Fruit fly (Drosophila melanogaster) whole organism, embryonic: ENCODE measurements around the gene CG5973.

ENCODE experiments used
- C15 ChIP-seq: fragments of 200-800 bp; sonication (Bioruptor generic); IDR thresholded peaks from 3 replicates; pipeline ENCODE4 v1.3.6; 2022; ENCODE audit warnings: missing biosample characterization, missing genetic modification characterization
- CG12659 ChIP-seq: fragments of 200-800 bp; sonication (Bioruptor generic); optimal IDR thresholded peaks from 3 replicates; lab custom pipeline; 2017; ENCODE audit warnings: mild to moderate bottlenecking, missing biosample characterization, missing genetic modification reagents, missing genetic modification characterization
- CG14050 ChIP-seq: fragments of 200-800 bp; sonication (Bioruptor generic); IDR thresholded peaks from 3 replicates; pipeline ENCODE4 v1.3.6; 2022; ENCODE audit warnings: missing biosample characterization, missing genetic modification characterization
- CG15011 ChIP-seq: fragments of 200-800 bp; sonication (Bioruptor generic); optimal IDR thresholded peaks from 3 replicates; lab custom pipeline; 2018; ENCODE audit warnings: missing biosample characterization, mild to moderate bottlenecking, missing genetic modification characterization
- CG15269 ChIP-seq: fragments of 200-800 bp; sonication (Bioruptor generic); optimal IDR thresholded peaks from 2 replicates; lab custom pipeline; 2018; ENCODE audit warnings: missing biosample characterization, mild to moderate bottlenecking, missing genetic modification characterization, moderate library complexity
- CG16779 ChIP-seq: fragments of 200-800 bp; sonication (Bioruptor generic); IDR thresholded peaks from 2 replicates; pipeline ENCODE4 v1.3.6; 2022; ENCODE audit warnings: missing biosample characterization, missing genetic modification characterization
- CG17912 ChIP-seq: fragments of 200-800 bp; sonication (Bioruptor generic); optimal IDR thresholded peaks from 2 replicates; lab custom pipeline; 2018; ENCODE audit warnings: missing biosample characterization, mild to moderate bottlenecking, missing genetic modification characterization
- CG18619 ChIP-seq: fragments of 200-800 bp; sonication (Bioruptor generic); optimal IDR thresholded peaks from 3 replicates; lab custom pipeline; 2017; ENCODE audit warnings: missing biosample characterization, mild to moderate bottlenecking, missing genetic modification characterization
- CG31224 ChIP-seq: fragments of 200-800 bp; sonication (Bioruptor generic); IDR thresholded peaks from 2 replicates; pipeline ENCODE4 v1.3.6; 2022; ENCODE audit warnings: missing biosample characterization, missing genetic modification characterization
- CG43689 ChIP-seq: fragments of 200-800 bp; sonication (Bioruptor generic); IDR thresholded peaks from 2 replicates; pipeline ENCODE4 v1.3.6; 2022; ENCODE audit warnings: missing biosample characterization, missing genetic modification characterization
- CG5245 ChIP-seq: fragments of 200-800 bp; sonication (Bioruptor generic); optimal IDR thresholded peaks from 3 replicates; lab custom pipeline; 2016; ENCODE audit warnings: missing biosample characterization, missing genetic modification characterization
- CG6272 ChIP-seq: fragments of 200-800 bp; sonication (Bioruptor generic); IDR thresholded peaks from 2 replicates; pipeline ENCODE4 v1.3.6; 2022; ENCODE audit warnings: missing biosample characterization, missing genetic modification characterization
- CG6683 ChIP-seq: fragments of 200-800 bp; sonication (Bioruptor generic); optimal IDR thresholded peaks from 2 replicates; lab custom pipeline; 2017; ENCODE audit warnings: missing biosample characterization, mild to moderate bottlenecking, missing genetic modification characterization, missing genetic modification reagents
- CG6813 ChIP-seq: fragments of 200-800 bp; sonication (Bioruptor generic); optimal IDR thresholded peaks from 2 replicates; lab custom pipeline; 2017; ENCODE audit warnings: missing biosample characterization, missing genetic modification characterization, mild to moderate bottlenecking, moderate library complexity, missing genetic modification reagents
- CG7556 ChIP-seq: fragments of 200-800 bp; sonication (Bioruptor generic); optimal IDR thresholded peaks from 2 replicates; lab custom pipeline; 2017; ENCODE audit warnings: missing biosample characterization, mild to moderate bottlenecking, missing genetic modification characterization
- CG7839 ChIP-seq: fragments of 200-800 bp; sonication (Bioruptor generic); optimal IDR thresholded peaks from 3 replicates; lab custom pipeline; 2018; ENCODE audit warnings: missing biosample characterization, mild to moderate bottlenecking, missing genetic modification characterization, moderate library complexity
- CG7987 ChIP-seq: fragments of 200-800 bp; sonication (Bioruptor generic); optimal IDR thresholded peaks from 2 replicates; lab custom pipeline; 2018; ENCODE audit warnings: missing biosample characterization, mild to moderate bottlenecking, missing genetic modification characterization, moderate library complexity
- CG9609 ChIP-seq: fragments of 200-800 bp; sonication (Bioruptor generic); optimal IDR thresholded peaks from 3 replicates; lab custom pipeline; 2016; ENCODE audit warnings: missing biosample characterization, missing genetic modification characterization
- CG9727 ChIP-seq: fragments of 200-800 bp; sonication (Bioruptor generic); optimal IDR thresholded peaks from 3 replicates; lab custom pipeline; 2017; ENCODE audit warnings: missing biosample characterization, mild to moderate bottlenecking, missing genetic modification characterization
- Dfd ChIP-seq, 2 experiments: fragments of >200 bp; optimal IDR thresholded peaks; 2 replicates each; lab custom pipeline; 2017; ENCODE audit warnings: missing biosample characterization in 2 of 2, missing genetic modification characterization in 2 of 2
- Eip74EF ChIP-seq, 2 experiments: fragments of 200-800 bp in 1 of 2; fragments of >200 bp in 1 of 2; sonication (Bioruptor generic) in 1 of 2; optimal IDR thresholded peaks; 2 replicates each; lab custom pipeline; 2017 to 2019; ENCODE audit warnings: missing biosample characterization in 2 of 2, missing genetic modification characterization in 2 of 2, mild to moderate bottlenecking in 1 of 2, moderate library complexity in 1 of 2
- Gug ChIP-seq: fragments of 200-800 bp; sonication (Bioruptor generic); IDR thresholded peaks from 4 replicates; pipeline ENCODE4 v1.3.6; 2022; ENCODE audit warnings: missing biosample characterization, missing genetic modification characterization
- HmgD ChIP-seq: fragments of 200-800 bp; sonication (Bioruptor generic); optimal IDR thresholded peaks from 3 replicates; lab custom pipeline; 2016; ENCODE audit warnings: missing biosample characterization, missing genetic modification characterization
- MESR4 ChIP-seq: fragments of 200-800 bp; sonication (Bioruptor generic); optimal IDR thresholded peaks from 2 replicates; lab custom pipeline; 2018; ENCODE audit warnings: missing biosample characterization, mild to moderate bottlenecking, missing genetic modification characterization, moderate library complexity
- bab2 ChIP-seq: fragments of 200-800 bp; sonication (Bioruptor generic); optimal IDR thresholded peaks from 2 replicates; lab custom pipeline; 2016; ENCODE audit warnings: missing biosample characterization, missing genetic modification characterization
- bcd ChIP-seq: fragments of 200-800 bp; sonication (Bioruptor generic); optimal IDR thresholded peaks from 2 replicates; lab custom pipeline; 2017; ENCODE audit warnings: missing biosample characterization, mild to moderate bottlenecking, missing genetic modification characterization
- br ChIP-seq: fragments of >200 bp; optimal IDR thresholded peaks from 2 replicates; lab custom pipeline; 2017
- cas ChIP-seq: fragments of 200-800 bp; sonication (Bioruptor generic); IDR thresholded peaks from 2 replicates; pipeline ENCODE4 v1.3.6; 2022; ENCODE audit warnings: missing biosample characterization, missing genetic modification characterization
- crp ChIP-seq, 2 experiments: fragments of 200-800 bp; sonication (Bioruptor generic); optimal IDR thresholded peaks; 2 replicates in 1 of 2; 3 replicates in 1 of 2; lab custom pipeline; 2017; ENCODE audit warnings: missing biosample characterization in 2 of 2, missing genetic modification characterization in 2 of 2, mild to moderate bottlenecking in 1 of 2, moderate library complexity in 1 of 2
- da ChIP-seq: fragments of 200-800 bp; sonication (Bioruptor generic); optimal IDR thresholded peaks from 2 replicates; lab custom pipeline; 2016; ENCODE audit warnings: missing biosample characterization, missing genetic modification characterization
- dan ChIP-seq: fragments of 200-800 bp; sonication (Bioruptor generic); IDR thresholded peaks from 2 replicates; pipeline ENCODE4 v1.3.6; 2022; ENCODE audit warnings: missing biosample characterization, missing genetic modification characterization
- dimm ChIP-seq: fragments of 200-800 bp; sonication (Bioruptor generic); IDR thresholded peaks from 2 replicates; pipeline ENCODE4 v1.3.6; 2022; ENCODE audit warnings: missing biosample characterization, missing genetic modification characterization
- dmrt99B ChIP-seq: fragments of 200-800 bp; sonication (Bioruptor generic); optimal IDR thresholded peaks from 2 replicates; lab custom pipeline; 2018; ENCODE audit warnings: missing biosample characterization, mild to moderate bottlenecking, missing genetic modification characterization, moderate library complexity
- esg ChIP-seq: fragments of 200-800 bp; sonication (Bioruptor generic); conservative IDR thresholded peaks from 2 replicates; pipeline ENCODE4 v1.3.6; 2022; ENCODE audit warnings: missing biosample characterization, missing genetic modification characterization
- gem ChIP-seq: fragments of 200-800 bp; sonication (Bioruptor generic); optimal IDR thresholded peaks from 2 replicates; lab custom pipeline; 2019; ENCODE audit warnings: missing biosample characterization, mild to moderate bottlenecking, missing genetic modification characterization, moderate library complexity
- grn ChIP-seq: fragments of 200-800 bp; sonication (Bioruptor generic); optimal IDR thresholded peaks from 3 replicates; lab custom pipeline; 2017; ENCODE audit warnings: missing biosample characterization, missing genetic modification characterization
- hbn ChIP-seq: fragments of 200-800 bp; sonication (Bioruptor generic); IDR thresholded peaks from 2 replicates; pipeline ENCODE4 v1.3.6; 2022; ENCODE audit warnings: missing biosample characterization, missing genetic modification characterization; ENCODE audit not compliant: partially characterized antibody
- inv ChIP-seq: fragments of 200-800 bp; sonication (Bioruptor generic); IDR thresholded peaks from 2 replicates; pipeline ENCODE4 v1.3.6; 2022; ENCODE audit warnings: missing biosample characterization, missing genetic modification characterization; ENCODE audit not compliant: partially characterized antibody
- klu ChIP-seq: fragments of 200-800 bp; sonication (Bioruptor generic); IDR thresholded peaks from 2 replicates; pipeline ENCODE4 v1.3.6; 2022; ENCODE audit warnings: missing biosample characterization, missing genetic modification characterization
- mirr ChIP-seq: fragments of 200-800 bp; sonication (Bioruptor generic); optimal IDR thresholded peaks from 3 replicates; lab custom pipeline; 2018; ENCODE audit warnings: missing biosample characterization, mild to moderate bottlenecking, missing genetic modification characterization
- nau ChIP-seq: fragments of 200-800 bp; sonication (Bioruptor generic); optimal IDR thresholded peaks from 3 replicates; lab custom pipeline; 2017; ENCODE audit warnings: missing biosample characterization, mild to moderate bottlenecking, missing genetic modification characterization, missing genetic modification reagents
- oc ChIP-seq: fragments of 200-800 bp; sonication (Bioruptor generic); optimal IDR thresholded peaks from 2 replicates; lab custom pipeline; 2018; ENCODE audit warnings: missing biosample characterization, mild to moderate bottlenecking, missing genetic modification characterization, moderate library complexity
- p53 ChIP-seq: fragments of 200-800 bp; sonication (Bioruptor generic); optimal IDR thresholded peaks from 2 replicates; lab custom pipeline; 2016; ENCODE audit warnings: missing biosample characterization, missing genetic modification characterization
- pnt ChIP-seq: fragments of 200-800 bp; sonication (Bioruptor generic); optimal IDR thresholded peaks from 3 replicates; lab custom pipeline; 2016; ENCODE audit warnings: missing biosample characterization, missing genetic modification characterization
- sd ChIP-seq: fragments of 200-800 bp; sonication (Bioruptor generic); optimal IDR thresholded peaks from 3 replicates; lab custom pipeline; 2018; ENCODE audit warnings: missing biosample characterization, mild to moderate bottlenecking, missing genetic modification characterization, moderate library complexity
- sim ChIP-seq: fragments of 200-800 bp; sonication (Bioruptor generic); IDR thresholded peaks from 2 replicates; pipeline ENCODE4 v1.3.6; 2022; ENCODE audit warnings: missing biosample characterization, missing genetic modification characterization
- sug ChIP-seq: fragments of 200-800 bp; optimal IDR thresholded peaks from 2 replicates; lab custom pipeline; 2019; ENCODE audit warnings: missing biosample characterization, mild to moderate bottlenecking, missing genetic modification characterization, moderate library complexity
- ttk ChIP-seq: fragments of 200-800 bp; sonication (Bioruptor generic); IDR thresholded peaks from 2 replicates; pipeline ENCODE4 v2.1.2; 2022; ENCODE audit warnings: missing biosample characterization, missing genetic modification characterization
- wek ChIP-seq: fragments of 200-800 bp; sonication (Bioruptor generic); optimal IDR thresholded peaks from 3 replicates; lab custom pipeline; 2018; ENCODE audit warnings: missing biosample characterization, mild to moderate bottlenecking, missing genetic modification characterization, moderate library complexity
- wor ChIP-seq: fragments of 200-800 bp; sonication (Bioruptor generic); IDR thresholded peaks from 2 replicates; pipeline ENCODE4 v1.3.6; 2022; ENCODE audit warnings: missing biosample characterization, missing genetic modification characterization

Gene CG5973

DNA sequence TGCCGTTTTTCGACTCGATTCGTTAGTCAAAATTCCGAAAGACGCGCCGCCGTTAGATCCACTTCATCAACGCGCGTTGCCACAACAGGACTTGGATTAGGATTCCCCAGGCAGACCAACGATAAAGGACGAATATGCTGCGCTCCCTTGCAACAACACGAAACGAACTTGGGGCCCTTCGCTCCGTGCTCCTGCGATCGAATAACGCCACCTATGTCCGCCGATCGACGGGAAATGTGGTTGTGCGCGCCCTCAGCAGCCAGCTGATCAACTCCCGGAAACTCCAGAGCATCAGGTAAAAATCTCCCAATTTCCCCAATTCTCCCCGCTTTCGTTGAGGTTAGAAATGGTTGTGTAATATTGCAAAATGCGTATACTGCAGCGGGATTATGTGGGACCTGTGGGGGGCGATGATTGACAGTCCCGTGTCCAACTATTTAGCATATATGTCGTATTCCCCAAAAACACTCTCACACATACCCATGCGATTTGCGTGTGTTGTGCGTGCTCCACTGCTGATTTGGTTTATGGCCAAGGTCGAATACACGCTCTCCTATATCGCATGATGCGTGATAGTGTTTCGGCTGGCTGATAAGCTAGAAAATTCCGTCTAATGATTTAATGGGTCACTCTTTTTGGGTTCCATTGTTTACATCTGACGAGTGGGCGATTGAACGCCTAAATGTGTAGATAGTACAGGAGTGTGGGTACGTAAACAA, 10.1 kb upstream of the CG5973 start (continued):
- TF ChIP-seq CG15269 (tag; lab: Kevin White, UChicago) (no peak), inv (GFP tag; lab: Robert Waterston, UW) (peak; percentile 7; the same call in 1 of the 2 replicates), CG6813 (peak; percentile 59), Dfd (GFP tag; optimal IDR thresholded peaks at IDR 0.05; lab: Kevin White, UChicago) (no peak), Eip74EF (GFP tag; optimal IDR thresholded peaks at IDR 0.05; lab: Kevin White, UChicago) (peak in 1 of 2 experiments; percentile 9), dimm (GFP tag; lab: Robert Waterston, UW) (no peak), CG7556 (no peak), CG6272 (no peak), pnt (GFP tag; lab: Kevin White, UChicago) (no peak), C15 (GFP tag; lab: Robert Waterston, UW) (no peak), CG18619 (GFP tag; lab: Kevin White, UChicago) (no peak), Gug (GFP tag; lab: Robert Waterston, UW) (no peak), da (GFP tag; lab: Kevin White, UChicago) (no peak), CG15011 (GFP tag; lab: Kevin White, UChicago) (no peak), sim (no peak), hbn (GFP tag; lab: Robert Waterston, UW) (no peak), cas (no peak), dmrt99B (tag; lab: Kevin White, UChicago) (no peak), nau (GFP tag; lab: Kevin White, UChicago) (no peak), CG31224 (no peak), CG5245 (GFP tag; lab: Kevin White, UChicago) (no peak), CG7839 (tag; lab: Kevin White, UChicago) (no peak), MESR4 (peak; percentile 65), CG9727 (no peak), sug (tag; lab: Kevin White, UChicago) (peak; percentile 65), CG16779 (GFP tag; lab: Robert Waterston, UW) (no peak), esg (no peak), grn (peak; percentile 45), klu (GFP tag; lab: Robert Waterston, UW) (no peak), ttk (GFP tag; lab: Robert Waterston, UW) (no peak), CG7987 (GFP tag; lab: Kevin White, UChicago) (peak; percentile 99), wek (GFP tag; lab: Kevin White, UChicago) (no peak), oc (no peak), CG6683 (GFP tag; lab: Kevin White, UChicago) (no peak), mirr (peak; percentile 73), br (lab: Kevin White, UChicago) (no peak), CG17912 (GFP tag; lab: Kevin White, UChicago) (no peak), CG12659 (no peak), sd (tag; lab: Kevin White, UChicago) (peak; percentile 86), wor (no peak), CG9609 (GFP tag; lab: Kevin White, UChicago) (no peak), dan (GFP tag; lab: Robert Waterston, UW) (no peak), bcd (GFP tag; lab: Kevin White, UChicago) (no peak), gem (tag; lab: Kevin White, UChicago) (no peak), CG14050 (GFP tag; lab: Robert Waterston, UW) (no peak), crp (GFP tag; optimal IDR thresholded peaks at IDR 0.05; lab: Kevin White, UChicago) (peak in 1 of 2 experiments; percentile 29), bab2 (GFP tag; lab: Kevin White, UChicago) (no peak), p53 (GFP tag; lab: Kevin White, UChicago) (no peak), CG43689 (no peak), HmgD (GFP tag; lab: Kevin White, UChicago) (no peak)
